Worm (Caenorhabditis elegans) whole organism, L3 larva: ENCODE data around the gene ccdc-149.

Source experiments
- ceh-16 ChIP-seq: sonication (generic microtip); optimal IDR thresholded peaks from 2 replicates; lab custom pipeline; 2017; ENCODE audit warnings: missing biosample characterization, missing genetic modification characterization
- jun-1 ChIP-seq: fragments of 150-350 bp; optimal IDR thresholded peaks from 2 replicates; lab custom pipeline; 2014; ENCODE audit warnings: missing biosample characterization, missing genetic modification reagents, missing genetic modification characterization
- nhr-237 ChIP-seq: fragments of 150-350 bp; optimal IDR thresholded peaks from 2 replicates; lab custom pipeline; 2014; ENCODE audit warnings: missing biosample characterization, missing genetic modification characterization
- nhr-28 ChIP-seq: fragments of 150-350 bp; optimal IDR thresholded peaks from 2 replicates; lab custom pipeline; 2014; ENCODE audit warnings: missing biosample characterization, missing genetic modification characterization
- ztf-11 ChIP-seq: fragments of 150-350 bp; optimal IDR thresholded peaks from 2 replicates; lab custom pipeline; 2014; ENCODE audit warnings: missing biosample characterization, missing genetic modification characterization

- TF ChIP-seq nhr-28 (tag; lab: Kevin White, UChicago), result no peak
- TF ChIP-seq ceh-16, result no peak
- TF ChIP-seq ztf-11 (tag; lab: Kevin White, UChicago), result no peak
- TF ChIP-seq jun-1 (tag; lab: Kevin White, UChicago), result no peak
- TF ChIP-seq nhr-237 (tag; lab: Kevin White, UChicago), result no peak
Observed at ce11 chrX:11478758-11479157, 32.5 kb downstream of the ccdc-149 start.
